Worm (Caenorhabditis elegans): ENCODE measurements around the gene dach-1.

DNA sequence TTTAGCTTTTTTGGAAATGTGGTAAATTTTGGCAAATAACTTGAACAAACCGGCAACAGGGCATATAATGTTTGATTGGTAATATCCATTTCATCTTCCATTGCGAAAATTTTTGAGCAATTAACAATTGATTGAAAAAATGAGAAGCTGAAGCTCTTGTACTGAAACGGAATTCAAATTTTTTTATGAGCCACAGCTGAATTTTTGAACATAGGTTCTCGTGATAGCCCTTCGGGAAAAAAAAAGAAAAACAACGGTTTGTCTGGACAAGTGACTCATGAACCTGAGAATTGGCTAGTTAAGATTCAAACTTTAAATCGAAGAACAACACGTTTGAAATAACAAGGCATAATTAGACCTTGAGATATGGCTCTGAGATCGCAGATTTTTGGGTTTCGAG, 46.0 kb downstream of the dach-1 start, which contains the start of gene srx-62:
- no peak for TF ChIP-seq tbx-37 (GFP tag; conservative IDR thresholded peaks at IDR 0.05)
- no peak for TF ChIP-seq hmbx-1 (tag; optimal IDR thresholded peaks at IDR 0.05)
- TF ChIP-seq tra-4 (tag; optimal IDR thresholded peaks at IDR 0.05): no peak
- TF ChIP-seq ceh-36 (tag; optimal IDR thresholded peaks at IDR 0.05): no peak
- TF ChIP-seq ama-1 (optimal IDR thresholded peaks at IDR 0.05): no peak
- no peak for TF ChIP-seq ceh-13 (GFP tag; optimal IDR thresholded peaks at IDR 0.05)
- TF ChIP-seq aly-1 (tag; optimal IDR thresholded peaks at IDR 0.05): no peak
- no peak for TF ChIP-seq tbx-11 (GFP tag; IDR thresholded peaks at IDR 0.05)
- TF ChIP-seq ets-7 (tag; optimal IDR thresholded peaks at IDR 0.05): no peak
- no peak for TF ChIP-seq flt-1 (GFP tag; IDR thresholded peaks at IDR 0.05)
